Worm (Caenorhabditis elegans) whole organism, late embryonic: Measurements from ENCODE around the gene irld-61.
A peak's percentile ranks its signal among the peaks of the same experiment; 100 is the strongest.

Source experiments
- C08G9.2 ChIP-seq: sonication (generic microtip); optimal IDR thresholded peaks from 2 replicates; lab custom pipeline; 2016; ENCODE audit warnings: mild to moderate bottlenecking, missing genetic modification characterization, moderate library complexity, missing compliant biosample characterization
- F13H6.1 ChIP-seq: sonication (generic microtip); optimal IDR thresholded peaks from 2 replicates; lab custom pipeline; 2016; ENCODE audit warnings: missing genetic modification characterization, missing compliant biosample characterization
- K02D7.2 ChIP-seq: sonication (generic microtip); optimal IDR thresholded peaks from 2 replicates; lab custom pipeline; 2017; ENCODE audit warnings: mild to moderate bottlenecking, missing genetic modification characterization, missing compliant biosample characterization
- K09A11.1 ChIP-seq: sonication (generic microtip); optimal IDR thresholded peaks from 2 replicates; lab custom pipeline; 2017; ENCODE audit warnings: antibody characterized with exemption, mild to moderate bottlenecking, missing genetic modification characterization, missing compliant biosample characterization; ENCODE audit not compliant: insufficient read depth
- T23F11.4 ChIP-seq: fragments of 200-800 bp; sonication (Bioruptor generic); optimal IDR thresholded peaks from 2 replicates; lab custom pipeline; 2018; ENCODE audit warnings: mild to moderate bottlenecking, missing genetic modification characterization, missing compliant biosample characterization
- ceh-14 ChIP-seq: sonication (generic microtip); optimal IDR thresholded peaks from 2 replicates; lab custom pipeline; 2016; ENCODE audit warnings: missing genotype, missing genetic modification characterization, missing compliant biosample characterization
- ceh-18 ChIP-seq: sonication (generic microtip); optimal IDR thresholded peaks from 2 replicates; lab custom pipeline; 2016; ENCODE audit warnings: missing genetic modification characterization, missing compliant biosample characterization
- ceh-2 ChIP-seq: sonication (generic microtip); optimal IDR thresholded peaks from 2 replicates; lab custom pipeline; 2016; ENCODE audit warnings: missing genotype, missing genetic modification characterization, missing compliant biosample characterization
- ceh-22 ChIP-seq: sonication (generic microtip); optimal IDR thresholded peaks from 2 replicates; lab custom pipeline; 2017; ENCODE audit warnings: missing biosample characterization, missing genetic modification characterization
- ceh-24 ChIP-seq: sonication (generic microtip); optimal IDR thresholded peaks from 2 replicates; lab custom pipeline; 2016; ENCODE audit warnings: mild to moderate bottlenecking, missing genetic modification characterization, missing compliant biosample characterization
- ceh-34 ChIP-seq: sonication (generic microtip); optimal IDR thresholded peaks from 2 replicates; lab custom pipeline; 2016; ENCODE audit warnings: mild to moderate bottlenecking, missing genetic modification characterization, missing compliant biosample characterization
- ceh-45 ChIP-seq: fragments of 200-800 bp; sonication (Bioruptor generic); IDR thresholded peaks from 2 replicates; pipeline ENCODE4 v1.3.6; 2022; ENCODE audit warnings: missing genetic modification reagents, missing genetic modification characterization, missing compliant biosample characterization
- ceh-48 ChIP-seq: sonication (generic microtip); optimal IDR thresholded peaks from 2 replicates; lab custom pipeline; 2016; ENCODE audit warnings: missing genetic modification characterization, inconsistent platforms, missing compliant biosample characterization
- ceh-6 ChIP-seq: fragments of 200-800 bp; sonication (Bioruptor generic); optimal IDR thresholded peaks from 2 replicates; lab custom pipeline; 2018; ENCODE audit warnings: mild to moderate bottlenecking, missing genetic modification characterization, missing compliant biosample characterization
- ceh-9 ChIP-seq: sonication (generic microtip); optimal IDR thresholded peaks from 2 replicates; lab custom pipeline; 2016; ENCODE audit warnings: mild to moderate bottlenecking, missing genetic modification characterization, inconsistent platforms, missing compliant biosample characterization
- che-1 ChIP-seq: sonication (generic microtip); optimal IDR thresholded peaks from 2 replicates; lab custom pipeline; 2016; ENCODE audit warnings: mild to moderate bottlenecking, missing genetic modification characterization, missing compliant biosample characterization
- dmd-4 ChIP-seq: sonication (generic microtip); optimal IDR thresholded peaks from 2 replicates; lab custom pipeline; 2016; ENCODE audit warnings: borderline replicate concordance, missing genetic modification characterization, missing compliant biosample characterization
- elt-2 ChIP-seq: sonication (generic microtip); optimal IDR thresholded peaks from 2 replicates; lab custom pipeline; 2016; ENCODE audit warnings: missing genetic modification reagents, missing genetic modification characterization, missing compliant biosample characterization
- ets-4 ChIP-seq: sonication (generic microtip); optimal IDR thresholded peaks from 2 replicates; lab custom pipeline; 2016; ENCODE audit warnings: missing genetic modification characterization, missing compliant biosample characterization
- eyg-1 ChIP-seq: sonication (generic microtip); optimal IDR thresholded peaks from 2 replicates; lab custom pipeline; 2016; ENCODE audit warnings: missing genotype, missing genetic modification characterization, missing compliant biosample characterization
- fkh-6 ChIP-seq: sonication (generic microtip); optimal IDR thresholded peaks from 2 replicates; lab custom pipeline; 2016; ENCODE audit warnings: missing genetic modification characterization, missing compliant biosample characterization
- gmeb-2 ChIP-seq: sonication (generic microtip); optimal IDR thresholded peaks from 2 replicates; lab custom pipeline; 2016; ENCODE audit warnings: missing genetic modification characterization, inconsistent platforms, missing compliant biosample characterization
- hlh-15 ChIP-seq: sonication (generic microtip); optimal IDR thresholded peaks from 2 replicates; lab custom pipeline; 2016; ENCODE audit warnings: missing genetic modification characterization, missing compliant biosample characterization
- hlh-6 ChIP-seq: sonication (generic microtip); optimal IDR thresholded peaks from 2 replicates; lab custom pipeline; 2016; ENCODE audit warnings: missing genotype, missing genetic modification characterization, missing compliant biosample characterization
- nfya-1 ChIP-seq: sonication (generic microtip); optimal IDR thresholded peaks from 2 replicates; lab custom pipeline; 2017; ENCODE audit warnings: missing genetic modification characterization, mild to moderate bottlenecking, missing compliant biosample characterization, antibody characterized with exemption, moderate library complexity
- nhr-232 ChIP-seq: sonication (generic microtip); optimal IDR thresholded peaks from 2 replicates; lab custom pipeline; 2016; ENCODE audit warnings: missing genetic modification characterization, missing compliant biosample characterization
- npax-4 ChIP-seq: sonication (generic microtip); optimal IDR thresholded peaks from 2 replicates; lab custom pipeline; 2016; ENCODE audit warnings: missing genetic modification characterization, missing compliant biosample characterization
- odd-2 ChIP-seq: sonication (generic microtip); optimal IDR thresholded peaks from 2 replicates; lab custom pipeline; 2017; ENCODE audit warnings: antibody characterized with exemption, mild to moderate bottlenecking, missing genetic modification characterization, missing compliant biosample characterization
- pat-9 ChIP-seq: fragments of 200-800 bp; sonication (Bioruptor generic); optimal IDR thresholded peaks from 2 replicates; lab custom pipeline; 2018; ENCODE audit warnings: mild to moderate bottlenecking, missing genetic modification characterization, moderate library complexity, missing compliant biosample characterization
- pros-1 ChIP-seq: fragments of 150-350 bp; optimal IDR thresholded peaks from 2 replicates; lab custom pipeline; 2014; ENCODE audit warnings: missing biosample characterization, missing genetic modification reagents, missing genetic modification characterization
- rnt-1 ChIP-seq: sonication (generic microtip); optimal IDR thresholded peaks from 2 replicates; lab custom pipeline; 2016; ENCODE audit warnings: missing genetic modification characterization, missing compliant biosample characterization
- syd-9 ChIP-seq: sonication (generic microtip); optimal IDR thresholded peaks from 2 replicates; lab custom pipeline; 2016; ENCODE audit warnings: mild to moderate bottlenecking, missing genetic modification characterization, moderate library complexity, missing compliant biosample characterization
- tbx-2 ChIP-seq: sonication (generic microtip); optimal IDR thresholded peaks from 2 replicates; lab custom pipeline; 2016; ENCODE audit warnings: missing genetic modification characterization, missing compliant biosample characterization
- unc-42 ChIP-seq: sonication (generic microtip); optimal IDR thresholded peaks from 2 replicates; lab custom pipeline; 2016; ENCODE audit warnings: missing genotype, missing genetic modification characterization, missing compliant biosample characterization
- unc-86 ChIP-seq: sonication (generic microtip); optimal IDR thresholded peaks from 2 replicates; lab custom pipeline; 2016; ENCODE audit warnings: missing genetic modification characterization, missing compliant biosample characterization
- zip-5 ChIP-seq: sonication (generic microtip); optimal IDR thresholded peaks from 2 replicates; lab custom pipeline; 2016; ENCODE audit warnings: missing genetic modification characterization, missing compliant biosample characterization

irld-61 gene

ce11 chrIII:12750831-12751230 is 13.5 kb upstream of the irld-61 start, which contains the start of the genes irld-60 and irld-20:
irld-60 (minus strand) TSS chrIII:12750931.
irld-20 (plus strand) TSS chrIII:12751109.
- TF ChIP-seq pros-1 (tag; lab: Kevin White, UChicago) (no peak), T23F11.4 (GFP tag; lab: Kevin White, UChicago) (no peak), ceh-9 (tag; lab: Kevin White, UChicago) (no peak), odd-2 (tag; lab: Kevin White, UChicago) (no peak), nfya-1 (tag; lab: Kevin White, UChicago) (no peak)

- TF ChIP-seq ceh-2 (tag; lab: Kevin White, UChicago) (no peak), npax-4 (tag; lab: Kevin White, UChicago) (no peak), dmd-4 (tag; lab: Kevin White, UChicago) (no peak), unc-86 (tag; lab: Kevin White, UChicago) (no peak), ceh-22 (tag; lab: Kevin White, UChicago) (no peak)
These were observed 9.3 kb upstream of the irld-61 start, which contains the start of gene srw-10 for ce11 chrIII:12755048-12755447. srw-10 (plus strand) TSS chrIII:12755348.

- TF ChIP-seq elt-2 (no peak), ceh-18 (tag; lab: Kevin White, UChicago) (no peak), ceh-24 (tag; lab: Kevin White, UChicago) (no peak)
These were observed 7.0 kb upstream of the irld-61 start, which contains the start of gene srw-9 for ce11 chrIII:12757367-12757766. srw-9 (plus strand) TSS chrIII:12757667.

- TF ChIP-seq C08G9.2 (tag; lab: Kevin White, UChicago) (no peak), hlh-15 (tag; lab: Kevin White, UChicago) (no peak), nfya-1 (tag; lab: Kevin White, UChicago) (peak; percentile 95), ceh-48 (no peak), ceh-24 (tag; lab: Kevin White, UChicago) (no peak), hlh-6 (no peak)
These were observed 9.4 kb downstream of the irld-61 start for ce11 chrIII:12773753-12774152.

ce11 chrIII:12779676-12780337 is 15.5 kb downstream of the irld-61 start, which contains the start of gene gab-1:
gab-1 (minus strand) TSS chrIII:12779726.
- TF ChIP-seq rnt-1 (tag; lab: Kevin White, UChicago): no peak
- no peak for TF ChIP-seq eyg-1 (tag; lab: Kevin White, UChicago)
- no peak for TF ChIP-seq pat-9 (tag; lab: Kevin White, UChicago)
- TF ChIP-seq tbx-2 (tag; lab: Kevin White, UChicago): no peak
- no peak for TF ChIP-seq F13H6.1 (tag; lab: Kevin White, UChicago)
- TF ChIP-seq nhr-232: no peak
- peak; percentile 12 for TF ChIP-seq ceh-14 (tag; lab: Kevin White, UChicago)
- TF ChIP-seq K02D7.2 (tag; lab: Kevin White, UChicago): peak; percentile 28

- TF ChIP-seq unc-42 (tag; lab: Kevin White, UChicago): peak; percentile 9
- TF ChIP-seq odd-2 (tag; lab: Kevin White, UChicago): no peak
These were observed 19.5 kb downstream of the irld-61 start for ce11 chrIII:12783878-12784277.

ce11 chrIII:12784854-12785253 is 20.5 kb downstream of the irld-61 start, which contains the start of gene lgc-37:
lgc-37 (plus strand) TSS chrIII:12785154.
- TF ChIP-seq fkh-6 (tag; lab: Kevin White, UChicago): no peak
- TF ChIP-seq ceh-6 (GFP tag; lab: Kevin White, UChicago): no peak
- TF ChIP-seq zip-5 (tag; lab: Kevin White, UChicago): no peak
- no peak for TF ChIP-seq unc-42 (tag; lab: Kevin White, UChicago)
- no peak for TF ChIP-seq tbx-2 (tag; lab: Kevin White, UChicago)
- TF ChIP-seq ets-4 (tag; lab: Kevin White, UChicago): no peak
- TF ChIP-seq ceh-34 (tag; lab: Kevin White, UChicago): no peak
- TF ChIP-seq syd-9 (tag; lab: Kevin White, UChicago): no peak
- TF ChIP-seq K09A11.1: no peak
- TF ChIP-seq che-1: no peak
- TF ChIP-seq ceh-45 (GFP tag; lab: Robert Waterston, UW): no peak
- TF ChIP-seq C08G9.2 (tag; lab: Kevin White, UChicago): no peak
- no peak for TF ChIP-seq ceh-24 (tag; lab: Kevin White, UChicago)
- no peak for TF ChIP-seq K02D7.2 (tag; lab: Kevin White, UChicago)
- no peak for TF ChIP-seq gmeb-2 (tag; lab: Kevin White, UChicago)
